Fruit fly (Drosophila melanogaster): ENCODE data around the gene CG15040.

DNA sequence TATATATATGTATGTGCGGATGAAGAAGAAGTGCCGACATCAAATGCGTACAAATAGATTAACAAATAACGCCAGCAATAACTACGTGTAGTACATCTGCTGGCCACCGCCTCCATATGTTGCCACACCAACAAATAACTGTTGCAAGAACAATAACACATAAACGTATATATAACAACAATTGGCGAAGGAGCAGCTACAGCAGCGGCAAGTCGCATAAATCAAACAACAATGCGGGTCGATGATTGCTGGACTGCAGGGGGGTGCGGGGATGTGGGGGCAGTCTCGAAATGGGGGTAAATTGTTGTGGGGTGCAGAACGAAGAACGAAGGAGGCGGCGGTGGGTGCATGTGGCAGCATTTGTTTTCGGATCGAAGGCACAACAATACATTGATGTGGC is 56.8 kb downstream of the CG15040 start:
- no peak for TF ChIP-seq CG8478 (optimal IDR thresholded peaks at IDR 0.05)
- no peak for TF ChIP-seq CTCF (optimal IDR thresholded peaks at IDR 0.05)
